Fruit fly (Drosophila melanogaster) whole organism, larva: ENCODE results near the gene kraken.

Experiments used
- noc ChIP-seq: fragments of 200-800 bp; sonication (Bioruptor generic); optimal IDR thresholded peaks from 3 replicates; lab custom pipeline; 2019; ENCODE audit warnings: missing biosample characterization, mild to moderate bottlenecking, missing genetic modification characterization, moderate library complexity

Gene kraken

DNA sequence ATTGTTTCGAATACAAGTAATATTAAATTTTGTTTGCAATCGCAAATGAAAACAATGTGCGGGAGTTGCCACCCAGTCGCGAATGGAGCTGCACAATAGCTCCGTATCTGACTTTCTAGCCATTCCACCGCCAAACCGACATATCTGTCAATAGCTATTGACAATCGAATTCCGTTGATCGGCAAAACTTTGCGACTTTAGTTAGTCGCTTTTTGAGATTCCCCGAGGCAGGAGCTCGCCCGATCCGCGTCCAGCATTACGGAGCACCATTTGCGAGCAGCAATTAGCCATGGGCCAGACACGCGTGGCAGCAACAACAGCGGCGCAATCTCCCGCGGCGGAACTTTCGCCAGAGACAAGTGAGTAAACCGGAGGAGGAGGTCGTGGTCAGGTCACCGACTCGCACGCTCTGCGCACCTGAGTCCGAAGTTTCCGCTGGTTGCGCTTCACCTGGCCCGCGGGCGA is at the start of gene kraken, which contains the start of gene CG4291:
kraken (plus strand) TSS at position 122 of the 465 bp plus-strand sequence.
CG4291 (minus strand) TSS at position 84 of the 465 bp plus-strand sequence.
- peak; percentile 59 for TF ChIP-seq noc

DNA sequence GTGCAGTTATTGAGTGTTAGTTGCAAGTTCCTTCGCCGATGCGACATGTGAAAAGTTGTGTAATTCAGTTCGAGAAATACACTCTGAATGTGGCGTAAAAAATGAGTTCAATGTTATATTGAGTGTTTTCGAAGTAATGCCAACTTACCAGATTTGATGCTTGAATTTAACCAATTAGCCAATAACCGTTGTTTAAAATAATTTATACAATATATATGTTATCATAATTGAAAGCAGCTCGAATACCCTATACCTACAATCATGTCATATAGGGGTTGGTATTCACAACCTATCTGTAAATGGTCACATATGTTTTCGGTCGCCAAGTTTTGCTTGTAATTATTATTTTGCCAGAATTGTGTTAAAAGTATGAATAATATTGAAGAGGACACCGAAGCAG is 42.3 kb upstream of the kraken start, which contains the start of gene Nnf1b:
Nnf1b (plus strand) TSS at position 301 of the 400 bp plus-strand sequence.
- no peak for TF ChIP-seq noc

DNA sequence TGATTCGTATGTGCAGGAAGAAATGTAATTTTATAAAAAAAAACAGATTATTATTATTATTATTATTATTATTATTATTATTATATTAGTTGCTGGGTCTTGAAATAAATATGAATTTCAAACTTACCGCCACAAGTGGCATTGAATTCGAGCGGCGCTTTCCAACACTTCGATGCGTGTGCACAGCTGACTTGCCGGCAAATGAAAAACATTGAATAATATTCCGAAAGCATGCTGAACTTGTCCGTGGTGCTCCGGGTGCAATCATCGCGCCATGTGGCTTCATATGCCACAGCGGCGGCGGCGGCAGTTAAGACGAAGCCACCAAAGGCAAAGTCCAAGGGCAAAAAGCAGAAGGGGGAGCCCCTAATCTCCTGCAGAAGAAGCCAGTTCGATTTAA is 41.2 kb upstream of the kraken start, which contains the start of gene Dbp21E2:
Dbp21E2 (plus strand) TSS at position 180 of the 400 bp plus-strand sequence.
- TF ChIP-seq noc, result no peak

DNA sequence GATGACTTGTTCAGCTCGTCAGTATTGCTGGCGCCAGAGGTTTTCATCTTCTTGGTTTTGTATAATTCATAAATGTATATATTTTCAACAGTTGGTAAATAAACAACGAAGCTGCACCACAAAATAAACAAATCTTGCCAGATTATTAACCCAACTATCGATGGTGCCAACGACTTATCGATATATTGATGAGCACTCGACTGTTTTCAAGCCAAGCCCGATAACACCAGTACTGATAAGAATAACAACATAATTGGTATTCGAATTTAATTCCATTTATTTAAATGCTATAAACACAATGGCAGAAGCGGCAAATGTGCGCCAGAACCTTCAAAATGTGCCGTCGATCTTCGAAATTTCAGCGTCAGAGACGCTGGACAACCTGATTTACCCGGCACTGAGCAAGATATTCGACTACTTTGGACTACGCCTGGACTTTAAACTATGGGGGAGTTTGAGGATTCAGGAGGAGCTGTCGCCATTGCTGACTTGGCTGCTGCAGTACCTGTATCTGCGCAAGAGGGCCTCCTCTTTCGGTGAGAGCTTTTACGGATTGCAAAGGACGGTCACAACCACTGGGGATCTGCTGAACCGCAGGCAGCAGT is 36.7 kb upstream of the kraken start, which contains the start of the genes Saf6 and Pex12:
Saf6 (minus strand) TSS at position 166 of the 605 bp plus-strand sequence.
Pex12 (plus strand) TSS at position 209 of the 605 bp plus-strand sequence.
- TF ChIP-seq noc, result no peak

DNA sequence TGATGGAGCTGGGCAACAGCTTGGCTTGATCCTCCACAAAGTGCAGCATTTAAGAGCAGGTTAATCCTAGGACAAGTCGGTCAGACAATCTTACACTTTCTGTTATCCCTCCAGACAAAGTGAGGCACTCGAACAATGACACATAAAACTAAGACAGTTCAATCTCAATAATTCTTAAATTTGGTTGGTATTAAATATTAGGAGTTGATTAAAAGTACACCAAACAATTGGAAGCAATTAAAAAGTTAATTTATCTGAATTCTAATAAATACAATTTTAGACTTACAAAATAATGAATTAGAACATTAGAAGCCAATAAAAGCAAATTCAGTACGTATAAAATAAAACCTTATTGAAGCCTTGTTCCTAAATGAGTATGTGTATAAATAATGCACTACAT is 34.7 kb upstream of the kraken start, which contains the start of gene CG15880:
CG15880 (minus strand) TSS at position 101 of the 400 bp plus-strand sequence.
- TF ChIP-seq noc, result no peak

DNA sequence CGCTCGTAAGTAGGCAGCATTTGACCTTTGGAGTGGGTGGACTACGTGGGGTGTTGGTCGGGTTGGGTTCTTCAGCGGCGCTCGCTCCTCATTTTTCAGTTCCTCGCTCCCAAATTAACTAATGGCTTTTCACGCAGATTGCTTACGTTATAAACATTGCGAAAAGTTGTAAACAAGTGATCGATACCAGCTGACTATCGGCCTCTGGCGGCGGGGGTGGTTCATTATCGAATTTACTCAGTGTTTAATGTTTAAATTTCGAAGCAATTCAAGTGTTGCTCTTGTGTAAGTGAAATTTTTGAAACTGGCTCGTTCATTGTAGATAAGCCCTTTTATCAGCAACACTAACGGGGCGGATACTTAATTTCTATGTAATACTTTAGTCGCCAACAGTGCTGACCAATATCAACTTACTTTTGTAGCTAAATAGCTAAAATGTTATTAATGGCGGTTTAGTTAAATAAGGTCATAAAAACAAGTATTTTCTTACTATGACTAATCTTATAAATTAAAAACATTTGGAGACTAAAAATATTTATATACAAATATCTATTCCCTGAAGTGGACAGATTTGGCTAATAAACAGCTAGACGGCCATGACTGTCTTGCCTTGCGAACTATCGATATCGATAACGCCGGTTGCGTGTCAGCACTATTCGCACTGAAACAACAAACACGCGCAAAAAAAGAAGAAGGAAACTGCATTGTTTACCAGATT is 33.1 kb upstream of the kraken start, which contains the start of the genes PGAP2 and Clp:
PGAP2 (minus strand) TSS at position 194 of the 718 bp plus-strand sequence.
Clp (plus strand) TSS at position 650 of the 718 bp plus-strand sequence.
- TF ChIP-seq noc, result peak; percentile 66

DNA sequence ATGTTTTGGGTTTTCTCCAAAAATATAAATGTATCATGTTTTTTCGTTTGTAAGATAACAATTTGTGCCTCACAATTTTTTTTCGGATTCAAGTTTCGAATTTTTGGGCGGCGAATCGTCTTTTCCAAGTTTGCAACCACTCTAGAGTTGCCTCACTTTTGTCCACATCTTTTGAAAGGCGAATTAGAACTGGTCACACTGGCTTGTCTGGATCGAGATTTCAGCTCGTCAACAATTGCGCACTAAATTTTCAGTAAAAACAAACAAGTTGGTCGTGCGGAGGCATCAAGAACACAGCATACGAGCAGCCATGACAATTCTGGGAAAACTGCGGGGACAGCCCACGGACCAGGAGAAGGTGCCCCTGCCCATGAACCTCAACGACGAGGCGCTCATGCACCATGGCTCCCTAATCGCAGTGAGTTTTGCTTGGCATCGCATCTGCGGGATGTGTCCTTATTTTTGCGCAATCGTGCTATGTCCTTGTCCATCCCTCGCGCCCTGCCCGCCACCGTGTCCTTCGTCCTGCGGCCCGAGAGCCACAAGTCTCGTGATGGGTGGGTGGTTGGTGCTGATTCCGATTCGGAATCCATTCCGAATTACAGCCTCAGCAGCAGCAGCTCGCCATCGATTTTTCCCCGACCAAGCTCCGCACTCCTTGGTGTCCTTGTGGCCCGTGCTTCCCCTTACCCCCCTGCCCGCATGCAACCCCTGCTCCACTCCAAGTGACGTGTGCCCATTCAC is 31.2 kb upstream of the kraken start, which contains the start of gene CG3662:
CG3662 (plus strand) TSS at position 48 of the 744 bp plus-strand sequence.
- peak; percentile 17 for TF ChIP-seq noc

DNA sequence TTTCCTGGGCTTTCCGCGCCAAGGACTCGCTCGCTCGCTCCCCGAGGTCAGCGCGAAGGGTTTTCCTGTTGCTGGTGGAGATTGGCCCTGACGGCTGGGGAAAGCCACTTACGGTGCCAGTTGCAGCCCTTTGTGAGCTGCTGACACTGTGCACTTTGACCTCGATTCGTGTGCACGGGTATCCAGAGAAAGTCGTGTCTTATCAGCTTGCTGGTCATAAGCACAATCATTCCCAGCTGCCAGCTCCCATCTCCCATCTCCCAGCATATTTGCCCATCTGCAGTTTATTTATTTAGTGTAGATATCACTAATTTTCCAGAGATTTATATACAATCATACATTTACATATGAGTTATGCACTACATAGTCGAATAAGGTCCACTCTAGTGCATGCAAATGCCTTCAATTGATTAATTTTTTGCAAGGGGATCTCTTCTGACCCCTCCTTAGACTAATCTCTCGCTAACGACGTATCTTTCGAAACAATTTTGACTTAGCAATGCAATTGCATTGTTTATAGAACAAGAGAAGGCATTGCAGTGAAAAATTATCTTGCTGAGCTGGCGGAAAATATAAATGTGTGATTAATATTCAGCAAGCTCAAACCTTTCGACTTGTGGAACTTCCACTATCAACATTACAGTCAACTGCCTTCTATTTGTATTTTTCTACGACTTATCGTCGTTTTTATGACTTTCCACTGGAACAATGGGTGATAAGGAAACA is 30.4 kb upstream of the kraken start:
- no peak for TF ChIP-seq noc

DNA sequence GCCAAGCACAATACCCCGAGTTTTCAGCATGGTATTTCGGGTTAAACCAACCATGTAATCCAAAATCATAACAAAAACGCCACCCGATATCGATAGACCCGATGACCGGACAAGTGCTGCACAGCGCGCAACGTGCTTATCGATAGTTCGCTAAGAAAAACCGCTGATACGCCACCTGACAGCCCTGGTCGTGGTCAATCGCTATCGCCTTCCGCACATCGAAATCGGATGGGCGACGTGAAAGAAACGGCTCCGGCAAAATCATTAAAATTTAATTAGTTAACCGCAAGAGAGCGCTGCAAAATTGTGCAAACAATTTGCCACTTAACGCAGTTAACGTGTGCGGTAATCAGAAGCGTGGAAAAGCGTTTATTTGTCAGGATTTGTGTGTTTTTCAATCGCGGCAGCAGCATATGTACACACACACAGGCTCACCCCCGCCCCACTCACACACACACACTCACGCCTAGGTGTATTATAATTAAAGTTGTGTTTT is 26.8 kb upstream of the kraken start, which contains the start of the genes CG3862 and dock:
CG3862 (minus strand) TSS at position 94 of the 496 bp plus-strand sequence.
dock (plus strand) TSS at position 202 of the 496 bp plus-strand sequence.
- TF ChIP-seq noc, result peak; percentile 81

DNA sequence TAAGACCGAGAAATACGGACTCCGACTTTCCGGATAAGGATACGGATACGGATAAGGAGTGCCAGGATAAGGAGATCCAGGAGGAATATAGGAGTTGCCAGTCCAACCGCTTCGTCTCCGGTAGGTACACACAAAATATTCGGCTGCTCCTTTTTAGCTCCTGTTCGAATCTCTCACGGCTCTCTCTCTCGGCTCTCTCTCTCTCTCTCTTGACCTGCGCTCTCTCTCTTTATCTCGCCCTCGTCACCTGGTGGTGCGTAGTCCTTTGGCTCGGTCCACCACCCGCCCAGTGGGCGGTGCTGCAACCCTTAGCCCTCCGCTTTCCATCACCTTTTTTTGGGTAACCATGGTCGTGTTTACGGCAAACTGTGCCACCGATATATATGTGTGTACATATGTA is 26.2 kb upstream of the kraken start:
- no peak for TF ChIP-seq noc

DNA sequence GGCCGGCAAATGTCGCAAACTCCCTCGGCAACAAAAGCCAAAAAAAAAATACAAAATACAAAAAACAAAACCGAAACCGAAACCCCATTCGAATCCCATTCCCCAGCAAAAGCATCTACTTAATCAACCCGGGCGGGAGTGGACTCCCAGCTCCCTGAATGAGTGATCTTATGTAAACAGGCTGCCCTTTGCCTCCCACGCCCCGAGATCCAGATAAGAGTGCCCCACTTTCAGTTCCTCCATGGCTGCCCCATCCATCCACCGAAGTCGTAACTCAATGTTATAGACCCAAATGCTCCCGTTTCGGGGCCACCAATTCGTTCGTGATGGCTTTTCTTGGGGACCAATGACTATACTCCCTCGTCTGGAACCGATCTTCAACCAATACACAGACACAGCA is 25.5 kb upstream of the kraken start:
- TF ChIP-seq noc, result no peak

DNA sequence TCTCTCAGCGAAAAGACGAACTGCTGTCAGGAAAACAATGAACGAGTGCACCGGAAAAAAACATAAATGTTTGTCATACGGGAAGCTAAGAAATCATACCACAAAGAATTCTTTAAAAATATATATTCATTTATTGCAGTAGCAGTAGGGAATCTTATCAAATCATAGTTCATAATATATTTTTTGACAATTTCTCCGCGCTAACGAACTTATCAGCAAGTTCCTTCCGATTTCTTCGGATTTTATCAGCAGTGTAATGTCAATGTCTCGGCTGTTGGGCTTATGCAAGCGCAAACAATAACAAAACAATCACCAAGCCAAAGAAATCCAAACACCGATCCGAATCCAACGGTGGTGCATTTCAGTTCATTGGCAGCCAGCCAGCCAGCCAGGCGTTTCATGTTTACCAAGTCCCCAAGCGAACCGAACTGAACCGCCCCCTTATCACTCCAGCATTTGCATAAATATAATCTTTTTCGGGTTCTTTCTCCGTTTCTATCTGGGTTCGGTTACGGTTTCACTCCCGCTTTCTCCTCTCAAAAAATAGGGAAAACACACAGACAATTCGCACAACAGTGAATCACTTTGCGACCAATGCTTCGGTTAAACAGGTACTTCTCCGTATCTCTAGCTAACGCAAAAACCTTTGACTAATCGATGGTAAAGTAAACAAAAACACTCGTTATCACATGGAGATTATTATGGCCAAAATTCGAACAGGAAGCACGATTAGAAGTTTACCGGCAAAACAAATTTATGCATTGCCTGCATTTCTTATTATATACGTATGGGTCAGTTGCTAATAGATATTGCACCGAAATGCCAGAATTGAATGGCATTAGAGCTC is 24.8 kb upstream of the kraken start:
- TF ChIP-seq noc, result no peak

DNA sequence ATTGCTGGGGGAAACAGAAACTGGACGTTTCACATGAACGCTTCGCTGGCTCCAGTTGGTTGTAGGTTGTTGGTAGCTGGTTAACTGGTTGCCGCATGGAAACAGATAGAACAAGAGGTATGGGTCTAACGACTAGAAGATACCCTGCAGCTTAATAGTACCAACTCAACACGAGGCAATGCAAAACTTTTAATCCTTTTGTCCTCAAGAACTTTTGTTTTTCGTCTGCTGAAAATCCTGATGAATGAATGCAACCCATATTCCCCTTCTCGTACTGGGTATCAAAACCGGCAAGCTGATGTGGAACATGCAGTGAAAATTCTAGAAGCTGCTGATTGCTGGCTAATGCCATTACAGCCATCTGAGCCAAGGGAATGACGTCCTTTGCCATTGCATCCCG is 14.6 kb upstream of the kraken start:
- no peak for TF ChIP-seq noc

DNA sequence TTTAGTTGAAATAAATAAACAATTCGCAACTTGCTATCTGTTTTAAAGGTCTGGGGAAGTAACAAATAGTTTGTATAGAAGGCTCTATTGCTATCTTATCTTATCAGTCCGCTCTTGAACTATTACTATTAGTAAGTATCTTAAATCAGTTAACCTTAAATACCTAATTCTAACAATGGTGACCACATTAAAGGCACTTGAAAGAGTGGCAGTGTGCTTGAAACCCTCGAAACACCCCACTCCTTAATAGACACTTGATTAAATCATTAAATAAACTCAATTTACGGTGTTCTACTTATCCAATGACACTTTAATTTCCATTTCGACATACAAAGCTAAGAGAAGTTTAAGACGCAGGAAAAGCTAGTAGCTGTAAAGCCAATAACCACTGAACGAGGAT is 13.8 kb upstream of the kraken start:
- TF ChIP-seq noc, result peak; percentile 67
